Fruit fly (Drosophila melanogaster) whole organism, pupa: ENCODE measurements around the gene CG18731.

Source experiments
- CG10348 ChIP-seq: fragments of 200-800 bp; sonication (Bioruptor generic); IDR thresholded peaks from 2 replicates; pipeline ENCODE4 v1.3.6; 2022; ENCODE audit warnings: missing biosample characterization, missing genetic modification characterization
- CG12605 ChIP-seq: fragments of 200-800 bp; sonication (Bioruptor generic); IDR thresholded peaks from 2 replicates; pipeline ENCODE4 v1.3.6; 2022; ENCODE audit warnings: missing biosample characterization, missing genetic modification characterization
- CG13204 ChIP-seq: fragments of 200-800 bp; sonication (Bioruptor generic); optimal IDR thresholded peaks from 2 replicates; lab custom pipeline; 2018; ENCODE audit warnings: missing biosample characterization, mild to moderate bottlenecking, missing genetic modification characterization, moderate library complexity
- CG14655 ChIP-seq: fragments of 200-800 bp; sonication (Bioruptor generic); optimal IDR thresholded peaks from 3 replicates; lab custom pipeline; 2017; ENCODE audit warnings: mild to moderate bottlenecking, missing biosample characterization, missing genetic modification reagents, missing genetic modification characterization
- CG15710 ChIP-seq: fragments of 200-800 bp; sonication (Bioruptor generic); optimal IDR thresholded peaks from 2 replicates; lab custom pipeline; 2018; ENCODE audit warnings: missing biosample characterization, mild to moderate bottlenecking, missing genetic modification characterization, moderate library complexity
- CG17806 ChIP-seq: fragments of 200-800 bp; sonication (Bioruptor generic); optimal IDR thresholded peaks from 2 replicates; lab custom pipeline; 2018; ENCODE audit warnings: missing biosample characterization, mild to moderate bottlenecking, missing genetic modification characterization, moderate library complexity
- CG32121 ChIP-seq: fragments of 200-800 bp; sonication (Bioruptor generic); IDR thresholded peaks from 2 replicates; pipeline ENCODE4 v1.3.6; 2022; ENCODE audit warnings: missing biosample characterization, missing genetic modification characterization
- CG34367 ChIP-seq: fragments of 200-800 bp; sonication (Bioruptor generic); optimal IDR thresholded peaks from 2 replicates; lab custom pipeline; 2018; ENCODE audit warnings: missing biosample characterization, mild to moderate bottlenecking, missing genetic modification characterization
- CG4496 ChIP-seq: fragments of 200-800 bp; sonication (Bioruptor generic); IDR thresholded peaks from 3 replicates; pipeline ENCODE4 v1.3.6; 2022; ENCODE audit warnings: missing biosample characterization, missing genetic modification characterization
- CG8159 ChIP-seq: fragments of 200-800 bp; sonication (Bioruptor generic); optimal IDR thresholded peaks from 3 replicates; lab custom pipeline; 2018; ENCODE audit warnings: missing biosample characterization, mild to moderate bottlenecking, missing genetic modification characterization, moderate library complexity
- CG8301 ChIP-seq: fragments of 200-800 bp; sonication (Bioruptor generic); optimal IDR thresholded peaks from 2 replicates; lab custom pipeline; 2018; ENCODE audit warnings: missing biosample characterization, mild to moderate bottlenecking, missing genetic modification characterization
- CG9948 ChIP-seq: fragments of 200-800 bp; sonication (Bioruptor generic); optimal IDR thresholded peaks from 2 replicates; lab custom pipeline; 2018; ENCODE audit warnings: missing biosample characterization, mild to moderate bottlenecking, missing genetic modification characterization, moderate library complexity
- D1 ChIP-seq: fragments of 200-800 bp; sonication (Bioruptor generic); optimal IDR thresholded peaks from 2 replicates; lab custom pipeline; 2018; ENCODE audit warnings: missing biosample characterization, mild to moderate bottlenecking, missing genetic modification characterization, moderate library complexity
- EcR ChIP-seq: fragments of 200-800 bp; sonication (Bioruptor generic); optimal IDR thresholded peaks from 3 replicates; lab custom pipeline; 2019; ENCODE audit warnings: missing biosample characterization, missing genetic modification characterization, mild to moderate bottlenecking, moderate library complexity, missing genetic modification reagents
- Ets98B ChIP-seq: fragments of 200-800 bp; sonication (Bioruptor generic); IDR thresholded peaks from 2 replicates; pipeline ENCODE4 v1.3.6; 2022; ENCODE audit warnings: missing biosample characterization, missing genetic modification characterization
- Pif1A ChIP-seq: fragments of 200-800 bp; sonication (Bioruptor generic); optimal IDR thresholded peaks from 3 replicates; lab custom pipeline; 2016; ENCODE audit warnings: missing biosample characterization, missing genetic modification characterization
- Pif1B ChIP-seq: fragments of 200-800 bp; sonication (Bioruptor generic); optimal IDR thresholded peaks from 3 replicates; lab custom pipeline; 2016; ENCODE audit warnings: missing biosample characterization, missing genetic modification characterization
- Snoo ChIP-seq: fragments of 200-800 bp; sonication (Bioruptor generic); optimal IDR thresholded peaks from 3 replicates; lab custom pipeline; 2017; ENCODE audit warnings: missing biosample characterization, mild to moderate bottlenecking, missing genetic modification characterization, inconsistent platforms
- fd96Ca ChIP-seq: fragments of 200-800 bp; sonication (Bioruptor generic); IDR thresholded peaks from 3 replicates; pipeline ENCODE4 v1.3.6; 2022; ENCODE audit warnings: missing biosample characterization, missing genetic modification characterization
- gl ChIP-seq: fragments of 200-800 bp; sonication (Bioruptor generic); optimal IDR thresholded peaks from 2 replicates; lab custom pipeline; 2018; ENCODE audit warnings: missing biosample characterization, mild to moderate bottlenecking, missing genetic modification characterization
- rn ChIP-seq: fragments of 200-800 bp; sonication (Bioruptor generic); IDR thresholded peaks from 2 replicates; pipeline ENCODE4 v1.3.6; 2022; ENCODE audit warnings: missing biosample characterization, missing genetic modification characterization

The CG18731 gene

dm6 chr3R:29716782-29717317 lies 8.0 kb upstream of the CG18731 start, which contains the start of gene Obp99b:
TSS of gene Obp99b (minus strand) at chr3R:29716896.
- TF ChIP-seq CG8301 (tag; lab: Kevin White, UChicago) (peak; percentile 64), CG34367 (tag; lab: Kevin White, UChicago) (peak; percentile 71), Snoo (tag; lab: Kevin White, UChicago) (peak; percentile 63), CG32121 (GFP tag; lab: Robert Waterston, UW) (peak; percentile 63; the same call in 1 of the 2 replicates), CG17806 (peak; percentile 42), D1 (tag; lab: Kevin White, UChicago) (no peak), EcR (GFP tag; lab: Kevin White, UChicago) (peak; percentile 52), CG4496 (GFP tag; lab: Robert Waterston, UW) (peak; percentile 84), rn (0 out of 2 replicates have a peak, but pooled peaks have one; percentile 11), CG8159 (peak; percentile 48), Ets98B (GFP tag; lab: Robert Waterston, UW) (peak; percentile 69; the same call in 1 of the 2 replicates), CG15710 (tag; lab: Kevin White, UChicago) (peak; percentile 36), Pif1B (GFP tag; lab: Kevin White, UChicago) (peak; percentile 24), CG14655 (peak; percentile 78), CG13204 (GFP tag; lab: Kevin White, UChicago) (peak; percentile 58), CG10348 (GFP tag; lab: Robert Waterston, UW) (no peak), CG12605 (peak; percentile 53; the same call in 1 of the 2 replicates), Pif1A (GFP tag; lab: Kevin White, UChicago) (peak; percentile 69), CG9948 (tag; lab: Kevin White, UChicago) (peak; percentile 29), gl (tag; lab: Kevin White, UChicago) (peak; percentile 74), fd96Ca (peak; percentile 75; the same call in 2 of the 3 replicates)

dm6 chr3R:29717519-29717918 lies 7.3 kb upstream of the CG18731 start:
- TF ChIP-seq fd96Ca (no peak), rn (no peak), CG13204 (GFP tag; lab: Kevin White, UChicago) (no peak), gl (tag; lab: Kevin White, UChicago) (no peak), Pif1B (GFP tag; lab: Kevin White, UChicago) (no peak), CG9948 (tag; lab: Kevin White, UChicago) (no peak), Pif1A (GFP tag; lab: Kevin White, UChicago) (peak; percentile 8), CG4496 (GFP tag; lab: Robert Waterston, UW) (peak; percentile 76), CG32121 (GFP tag; lab: Robert Waterston, UW) (peak; percentile 45; the same call in 1 of the 2 replicates), CG17806 (peak; percentile 13), CG8301 (tag; lab: Kevin White, UChicago) (peak; percentile 43), D1 (tag; lab: Kevin White, UChicago) (no peak), Snoo (tag; lab: Kevin White, UChicago) (no peak), CG14655 (peak; percentile 25), CG12605 (peak; percentile 44; the same call in 1 of the 2 replicates), CG34367 (tag; lab: Kevin White, UChicago) (no peak), EcR (GFP tag; lab: Kevin White, UChicago) (no peak), CG8159 (peak; percentile 18), CG10348 (GFP tag; lab: Robert Waterston, UW) (0 out of 2 replicates have a peak, but pooled peaks have one; percentile 15), CG15710 (tag; lab: Kevin White, UChicago) (peak; percentile 7), Ets98B (GFP tag; lab: Robert Waterston, UW) (peak; percentile 54)

- no peak for TF ChIP-seq fd96Ca
- no peak for TF ChIP-seq Ets98B (GFP tag; lab: Robert Waterston, UW)
- no peak for TF ChIP-seq CG32121 (GFP tag; lab: Robert Waterston, UW)
- no peak for TF ChIP-seq Pif1B (GFP tag; lab: Kevin White, UChicago)
- no peak for TF ChIP-seq CG10348 (GFP tag; lab: Robert Waterston, UW)
- TF ChIP-seq CG15710 (tag; lab: Kevin White, UChicago) = no peak
- no peak for TF ChIP-seq rn
- TF ChIP-seq CG4496 (GFP tag; lab: Robert Waterston, UW) = no peak
- TF ChIP-seq CG8301 (tag; lab: Kevin White, UChicago) = no peak
- TF ChIP-seq, all 21 proteins: peak for 0
Observed at dm6 chr3R:29718363-29718762, 6.5 kb upstream of the CG18731 start, which contains the start of gene CG15506. TSS of gene CG15506 (plus strand) at chr3R:29718663.

dm6 chr3R:29722238-29722637 lies 2.6 kb upstream of the CG18731 start, which contains the start of gene CG34296:
TSS of gene CG34296 (plus strand) at chr3R:29722538.
- TF ChIP-seq gl (tag; lab: Kevin White, UChicago) = no peak
- no peak for TF ChIP-seq CG14655

dm6 chr3R:29723048-29723656 lies 1.7 kb upstream of the CG18731 start, which contains the start of gene Pcd:
TSS of gene Pcd (plus strand) at chr3R:29723163.
- TF ChIP-seq Ets98B (GFP tag; lab: Robert Waterston, UW) = peak; percentile 34; the same call in 1 of the 2 replicates
- no peak for TF ChIP-seq Pif1A (GFP tag; lab: Kevin White, UChicago)
- peak; percentile 62; the same call in 1 of the 2 replicates for TF ChIP-seq CG12605
- TF ChIP-seq CG4496 (GFP tag; lab: Robert Waterston, UW) = 0 out of 3 replicates have a peak, but pooled peaks have one; percentile 52
- peak; percentile 24 for TF ChIP-seq EcR (GFP tag; lab: Kevin White, UChicago)
